Worm (Caenorhabditis elegans): ENCODE data around the gene K04G7.1.
A peak's percentile ranks its signal among the peaks of the same experiment; 100 is the strongest.

Gene K04G7.1

ce11 chrIII:7209721-7210120, 47.2 kb downstream of the K04G7.1 start, which contains the start of gene R151.2:
Gene R151.2 (plus strand): TSS chrIII:7209967.
- no peak for TF ChIP-seq alr-1 (tag; optimal IDR thresholded peaks at IDR 0.05)
- TF ChIP-seq zag-1 (tag; optimal IDR thresholded peaks at IDR 0.05), result no peak
- no peak for TF ChIP-seq peb-1 (tag; optimal IDR thresholded peaks at IDR 0.05)
- TF ChIP-seq fos-1 (tag; optimal IDR thresholded peaks at IDR 0.05), result no peak
- no peak for TF ChIP-seq sma-9 (GFP tag; optimal IDR thresholded peaks at IDR 0.05)
- no peak for TF ChIP-seq sma-9 (tag; optimal IDR thresholded peaks at IDR 0.05)
- TF ChIP-seq mdl-1 (tag; optimal IDR thresholded peaks at IDR 0.05), result no peak
- TF ChIP-seq nhr-25 (tag; optimal IDR thresholded peaks at IDR 0.05), result no peak
- TF ChIP-seq nhr-6 (tag; optimal IDR thresholded peaks at IDR 0.05), result no peak
- TF ChIP-seq nhr-12 (tag; optimal IDR thresholded peaks at IDR 0.05), result no peak
- no peak for TF ChIP-seq ceh-82 (tag; optimal IDR thresholded peaks at IDR 0.05)
- no peak for TF ChIP-seq nhr-237 (tag; optimal IDR thresholded peaks at IDR 0.05)
- TF ChIP-seq Y55F3AM.14 (GFP tag; optimal IDR thresholded peaks at IDR 0.05), result no peak
- no peak for TF ChIP-seq elt-1 (tag; optimal IDR thresholded peaks at IDR 0.05)
- TF ChIP-seq aly-2 (tag; optimal IDR thresholded peaks at IDR 0.05), result no peak

- TF ChIP-seq ztf-4 (tag; optimal IDR thresholded peaks at IDR 0.05) (no peak), unc-55 (GFP tag; optimal IDR thresholded peaks at IDR 0.05) (peak; percentile 22)
Observed at ce11 chrIII:7210486-7210885, 48.0 kb downstream of the K04G7.1 start.

- no peak for TF ChIP-seq nhr-77 (tag; optimal IDR thresholded peaks at IDR 0.05)
- no peak for TF ChIP-seq ztf-4 (tag; optimal IDR thresholded peaks at IDR 0.05)
- peak; percentile 19 for TF ChIP-seq gmeb-1 (tag; optimal IDR thresholded peaks at IDR 0.05)
- no peak for TF ChIP-seq ZK546.5 (tag; optimal IDR thresholded peaks at IDR 0.05)
- no peak for TF ChIP-seq snpc-4 (tag; optimal IDR thresholded peaks at IDR 0.05)
- TF ChIP-seq egl-27 (tag; optimal IDR thresholded peaks at IDR 0.05), result no peak
- TF ChIP-seq elt-1 (tag; optimal IDR thresholded peaks at IDR 0.05), result no peak
- no peak for TF ChIP-seq blmp-1 (tag; optimal IDR thresholded peaks at IDR 0.05; ENCODE audit: insufficient read depth)
- TF ChIP-seq mab-5 (tag; optimal IDR thresholded peaks at IDR 0.05), result no peak
- no peak for TF ChIP-seq C34F6.9 (tag; optimal IDR thresholded peaks at IDR 0.05)
- TF ChIP-seq fos-1 (tag; optimal IDR thresholded peaks at IDR 0.05), result peak; percentile 62
- no peak for TF ChIP-seq ama-1 (optimal IDR thresholded peaks at IDR 0.05)
- TF ChIP-seq nhr-10 (tag; optimal IDR thresholded peaks at IDR 0.05), result no peak
- no peak for TF ChIP-seq sma-3 (GFP tag; optimal IDR thresholded peaks at IDR 0.05)
- no peak for TF ChIP-seq nhr-12 (tag; optimal IDR thresholded peaks at IDR 0.05)
- no peak for TF ChIP-seq sem-4 (tag; optimal IDR thresholded peaks at IDR 0.05)
- no peak for TF ChIP-seq skn-1 (tag; optimal IDR thresholded peaks at IDR 0.05)
- TF ChIP-seq aly-2 (tag; optimal IDR thresholded peaks at IDR 0.05), result no peak
Observed at ce11 chrIII:7212028-7212427, 49.5 kb downstream of the K04G7.1 start.

Data from whole organism, L2 larva.